Fruit fly (Drosophila melanogaster): ENCODE measurements around the gene CG31789.

Gene CG31789

DNA sequence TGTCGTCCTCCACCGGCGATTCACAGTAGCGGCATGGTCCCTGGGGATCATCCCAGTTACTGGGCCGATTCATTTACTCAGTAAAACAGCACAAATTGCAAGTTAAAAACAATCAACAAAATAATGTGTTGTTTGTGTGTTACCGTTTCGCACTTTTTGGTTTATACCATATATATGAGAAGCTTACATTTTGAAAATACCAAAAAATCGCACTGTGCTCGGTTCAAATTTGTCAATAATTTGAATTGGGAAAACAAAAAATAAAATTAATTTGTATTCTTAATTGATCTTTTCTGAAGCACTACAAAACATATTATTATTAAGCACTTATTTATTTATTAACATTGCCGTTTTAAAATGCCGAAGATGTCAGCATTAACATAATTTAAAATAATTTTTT is 6.4 kb downstream of the CG31789 start, which contains the start of gene Atac2 (continued):
- peak; percentile 50 for TF ChIP-seq CG1603 (tag; optimal IDR thresholded peaks at IDR 0.05)
- TF ChIP-seq phol (tag; optimal IDR thresholded peaks at IDR 0.05), result no peak
- TF ChIP-seq CG3995 (GFP tag; optimal IDR thresholded peaks at IDR 0.05), result peak; percentile 60
- TF ChIP-seq E2f2 (GFP tag; IDR thresholded peaks at IDR 0.05), result peak; percentile 82
- peak; percentile 7 for TF ChIP-seq sens (GFP tag)
- no peak for TF ChIP-seq Tbp (GFP tag; optimal IDR thresholded peaks at IDR 0.05)
- TF ChIP-seq MESR4 (GFP tag; optimal IDR thresholded peaks at IDR 0.05), result peak; percentile 37
- peak; percentile 75 for TF ChIP-seq stwl (tag; optimal IDR thresholded peaks at IDR 0.05)
- TF ChIP-seq pita (GFP tag; optimal IDR thresholded peaks at IDR 0.05), result no peak
- no peak for TF ChIP-seq Med (GFP tag)
- TF ChIP-seq sna (GFP tag; IDR thresholded peaks at IDR 0.05; ENCODE audit: partially characterized antibody), result 0 out of 2 replicates have a peak, but pooled peaks have one; percentile 26
- TF ChIP-seq Sin3A (optimal IDR thresholded peaks at IDR 0.05), result no peak
- TF ChIP-seq CG12104 (GFP tag; optimal IDR thresholded peaks at IDR 0.05), result no peak
- no peak for TF ChIP-seq salm (tag; optimal IDR thresholded peaks at IDR 0.05)
- 0 out of 2 replicates have a peak, but pooled peaks have one; percentile 3 for TF ChIP-seq bbx (GFP tag; IDR thresholded peaks at IDR 0.05; ENCODE audit: partially characterized antibody)
- no peak for TF ChIP-seq fd3F (GFP tag; optimal IDR thresholded peaks at IDR 0.05)
- TF ChIP-seq pnt (GFP tag; optimal IDR thresholded peaks at IDR 0.05), result no peak
- TF ChIP-seq unc-4 (GFP tag; IDR thresholded peaks at IDR 0.05; ENCODE audit: partially characterized antibody), result 0 out of 2 replicates have a peak, but pooled peaks have one; percentile 6
- peak; percentile 2 for TF ChIP-seq CG30020 (tag; optimal IDR thresholded peaks at IDR 0.05)
- TF ChIP-seq exex (tag; optimal IDR thresholded peaks at IDR 0.05), result no peak
- TF ChIP-seq CG1647 (GFP tag; optimal IDR thresholded peaks at IDR 0.05), result no peak
- no peak for TF ChIP-seq Ets97D (GFP tag; optimal IDR thresholded peaks at IDR 0.05)
- peak; percentile 40 for TF ChIP-seq BEAF-32 (GFP tag; optimal IDR thresholded peaks at IDR 0.05)
- TF ChIP-seq CG14441 (GFP tag; IDR thresholded peaks at IDR 0.05), result no peak
- TF ChIP-seq CG16813 (GFP tag; IDR thresholded peaks at IDR 0.05; ENCODE audit: partially characterized antibody), result no peak
- no peak for TF ChIP-seq fu2 (GFP tag; optimal IDR thresholded peaks at IDR 0.05)
- no peak for TF ChIP-seq Asciz (GFP tag; optimal IDR thresholded peaks at IDR 0.05)
- TF ChIP-seq repo (GFP tag; optimal IDR thresholded peaks at IDR 0.05), result no peak
- peak; percentile 40 for TF ChIP-seq dm (GFP tag; optimal IDR thresholded peaks at IDR 0.05)
- no peak for TF ChIP-seq CG15073 (GFP tag; optimal IDR thresholded peaks at IDR 0.05)
- peak; percentile 83 for TF ChIP-seq gfzf (GFP tag; optimal IDR thresholded peaks at IDR 0.05)
- no peak for TF ChIP-seq CG11085 (GFP tag; IDR thresholded peaks at IDR 0.05)
- no peak for TF ChIP-seq CG13775 (GFP tag; optimal IDR thresholded peaks at IDR 0.05)
- TF ChIP-seq h (optimal IDR thresholded peaks at IDR 0.05), result no peak
- TF ChIP-seq Poxn (GFP tag; IDR thresholded peaks at IDR 0.05), result no peak
- no peak for TF ChIP-seq Abd-B (GFP tag; optimal IDR thresholded peaks at IDR 0.05)
- no peak for TF ChIP-seq Dref (GFP tag; IDR thresholded peaks at IDR 0.05)
- no peak for TF ChIP-seq sug (tag; optimal IDR thresholded peaks at IDR 0.05)
- no peak for TF ChIP-seq CG12219 (GFP tag; optimal IDR thresholded peaks at IDR 0.05)
- no peak for TF ChIP-seq CG4730 (GFP tag; IDR thresholded peaks at IDR 0.05)
- peak; percentile 17 for TF ChIP-seq trem (tag; optimal IDR thresholded peaks at IDR 0.05)
- TF ChIP-seq Xrp1 (GFP tag; IDR thresholded peaks at IDR 0.05), result no peak
- peak; percentile 52 for TF ChIP-seq CG9797 (GFP tag; optimal IDR thresholded peaks at IDR 0.05)
- TF ChIP-seq CG11456 (GFP tag; IDR thresholded peaks at IDR 0.05), result no peak
- no peak for TF ChIP-seq CG12071 (GFP tag; optimal IDR thresholded peaks at IDR 0.05)
- TF ChIP-seq crp (GFP tag; optimal IDR thresholded peaks at IDR 0.05), result peak in 1 of 2 experiments; percentile 37
- no peak for TF ChIP-seq CG12391 (tag; optimal IDR thresholded peaks at IDR 0.05)
- TF ChIP-seq Mes4 (GFP tag; optimal IDR thresholded peaks at IDR 0.05), result no peak
- TF ChIP-seq vfl (GFP tag; optimal IDR thresholded peaks at IDR 0.05), result no peak
- peak; percentile 7 for TF ChIP-seq CG10267 (tag; optimal IDR thresholded peaks at IDR 0.05)
- TF ChIP-seq hbn (GFP tag; IDR thresholded peaks at IDR 0.05; ENCODE audit: partially characterized antibody), result 0 out of 2 replicates have a peak, but pooled peaks have one; percentile 16
